Fruit fly (Drosophila melanogaster): ENCODE measurements around the gene CG8086.

- TF ChIP-seq CG8478 (optimal IDR thresholded peaks at IDR 0.05) (no peak), CTCF (optimal IDR thresholded peaks at IDR 0.05) (no peak)
These were observed 39.8 kb upstream of the CG8086 start for dm6 chr2L:8297070-8297469.
